Fruit fly (Drosophila melanogaster): ENCODE results near the gene CG12691.

- TF ChIP-seq CG8478 (optimal IDR thresholded peaks at IDR 0.05) (no peak), psq (optimal IDR thresholded peaks at IDR 0.05) (no peak), usp (GFP tag; optimal IDR thresholded peaks at IDR 0.05) (no peak), pan (optimal IDR thresholded peaks at IDR 0.05) (no peak), EcR (GFP tag; optimal IDR thresholded peaks at IDR 0.05) (no peak), Dll (optimal IDR thresholded peaks at IDR 0.05) (no peak)
These were observed 18.9 kb upstream of the CG12691 start, which contains the start of gene CG43134 for dm6 chrX:4247013-4247412.
